Worm (Caenorhabditis elegans): ENCODE results near the gene E01G4.6.

The E01G4.6 gene

DNA sequence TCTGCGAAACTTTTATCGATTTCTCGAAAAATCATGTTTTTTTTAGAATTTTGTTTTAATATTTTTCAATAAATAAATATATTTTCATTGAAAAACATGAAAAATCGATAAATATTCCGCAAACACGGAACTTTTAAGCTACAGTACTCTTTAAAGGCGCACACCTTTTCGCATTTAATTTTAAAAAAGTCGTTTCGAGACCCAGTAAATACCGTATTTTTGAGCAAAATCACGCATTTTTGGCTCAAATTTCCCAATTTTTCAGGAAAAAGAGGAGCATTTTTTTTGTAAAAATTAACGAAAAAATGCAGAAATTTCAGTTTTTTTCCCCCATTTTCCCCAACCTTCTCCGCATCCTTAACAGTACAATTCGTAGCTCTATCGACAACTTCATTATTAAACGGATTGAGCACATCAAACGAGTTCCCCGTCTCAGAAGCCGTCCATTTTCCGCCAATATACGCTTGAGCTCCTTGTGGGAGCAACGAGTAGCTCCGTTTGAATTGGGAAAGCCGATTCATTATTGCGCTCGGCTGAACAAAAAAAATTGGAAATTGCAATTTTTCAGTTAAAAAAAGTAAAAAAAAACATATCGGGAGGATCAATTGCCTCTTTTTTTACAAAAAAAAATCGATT is 9.2 kb downstream of the E01G4.6 start, which contains the start of gene alh-7:
Gene alh-7, minus strand, starts transcription at position 533 of the 636 bp plus-strand sequence.
- TF ChIP-seq flt-1 (GFP tag; IDR thresholded peaks at IDR 0.05) (no peak), B0310.2 (tag; optimal IDR thresholded peaks at IDR 0.05) (no peak), pes-1 (GFP tag; IDR thresholded peaks at IDR 0.05) (no peak), ama-1 (optimal IDR thresholded peaks at IDR 0.05) (no peak), hmg-4 (GFP tag; optimal IDR thresholded peaks at IDR 0.05) (no peak), ceh-36 (tag; optimal IDR thresholded peaks at IDR 0.05) (no peak), tbx-37 (GFP tag; conservative IDR thresholded peaks at IDR 0.05) (no peak), F13C5.2 (tag; optimal IDR thresholded peaks at IDR 0.05) (no peak), aly-1 (tag; optimal IDR thresholded peaks at IDR 0.05) (no peak), tbx-11 (GFP tag; IDR thresholded peaks at IDR 0.05) (no peak), scrt-1 (GFP tag; IDR thresholded peaks at IDR 0.05) (no peak), ceh-13 (GFP tag; optimal IDR thresholded peaks at IDR 0.05) (no peak), sea-1 (GFP tag; conservative IDR thresholded peaks at IDR 0.05) (no peak), hmbx-1 (tag; optimal IDR thresholded peaks at IDR 0.05) (no peak)

DNA sequence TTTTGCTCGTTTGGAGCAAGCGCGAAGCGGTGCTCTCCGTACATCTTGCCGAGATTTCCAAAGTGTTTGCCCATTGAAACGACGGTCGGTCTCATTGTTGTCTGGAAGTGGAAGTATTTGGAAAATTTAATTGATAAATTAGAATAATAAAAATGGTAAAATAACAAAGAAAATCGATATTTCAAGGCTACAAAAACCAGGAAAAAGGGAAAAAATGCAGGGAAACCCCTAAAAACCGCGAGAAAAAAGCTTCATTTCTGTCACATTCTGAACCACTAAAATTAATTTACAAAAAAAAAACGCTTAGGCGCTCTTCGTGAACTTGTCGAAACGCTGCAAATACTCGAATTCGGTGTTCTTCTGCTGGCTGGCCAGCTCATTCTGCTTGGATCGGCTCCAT is 10.7 kb downstream of the E01G4.6 start, which contains the start of gene F45H10.2:
Gene F45H10.2, minus strand, starts transcription at position 101 of the 400 bp plus-strand sequence.
- TF ChIP-seq tra-4 (tag; optimal IDR thresholded peaks at IDR 0.05) (no peak), ceh-36 (tag; optimal IDR thresholded peaks at IDR 0.05) (no peak), scrt-1 (GFP tag; IDR thresholded peaks at IDR 0.05) (no peak), hmbx-1 (tag; optimal IDR thresholded peaks at IDR 0.05) (no peak), ceh-13 (GFP tag; optimal IDR thresholded peaks at IDR 0.05) (no peak), ets-7 (tag; optimal IDR thresholded peaks at IDR 0.05) (no peak), flt-1 (GFP tag; IDR thresholded peaks at IDR 0.05) (no peak), ama-1 (optimal IDR thresholded peaks at IDR 0.05) (no peak), hmg-4 (GFP tag; optimal IDR thresholded peaks at IDR 0.05) (no peak), aly-1 (tag; optimal IDR thresholded peaks at IDR 0.05) (no peak), tbx-11 (GFP tag; IDR thresholded peaks at IDR 0.05) (no peak), hnd-1 (tag; optimal IDR thresholded peaks at IDR 0.05) (no peak), B0310.2 (tag; optimal IDR thresholded peaks at IDR 0.05) (no peak), pes-1 (GFP tag; IDR thresholded peaks at IDR 0.05) (no peak), F13C5.2 (tag; optimal IDR thresholded peaks at IDR 0.05) (no peak), sea-1 (GFP tag; conservative IDR thresholded peaks at IDR 0.05) (no peak), tbx-37 (GFP tag; conservative IDR thresholded peaks at IDR 0.05) (no peak)

DNA sequence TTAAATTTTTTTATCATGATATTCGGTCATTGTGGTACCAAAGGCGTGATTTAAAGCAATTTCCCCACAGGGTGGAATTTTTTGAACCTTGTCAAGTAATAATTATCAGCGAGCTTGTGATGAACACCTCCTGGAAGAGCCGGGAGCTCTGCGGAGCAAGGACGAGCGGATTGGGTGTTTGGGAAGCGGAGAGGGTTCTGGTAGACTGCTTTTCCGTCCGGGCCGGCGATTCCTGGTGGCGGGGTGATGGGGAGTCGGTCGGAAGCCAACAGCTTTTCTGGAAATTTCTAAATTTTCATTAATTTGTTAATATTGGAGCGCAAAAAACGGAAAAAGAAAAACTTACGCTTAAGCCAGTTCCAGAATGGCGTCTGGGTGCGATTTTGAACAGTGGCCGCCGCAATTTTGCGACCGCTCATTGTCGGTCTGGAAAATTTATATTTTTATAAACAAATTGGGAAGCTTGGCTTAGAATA is 12.0 kb downstream of the E01G4.6 start, which contains the start of gene ndua-7:
Gene ndua-7, minus strand, starts transcription at position 426 of the 476 bp plus-strand sequence.
- TF ChIP-seq tra-4 (tag; optimal IDR thresholded peaks at IDR 0.05) (no peak), scrt-1 (GFP tag; IDR thresholded peaks at IDR 0.05) (0 out of 2 replicates have a peak, but pooled peaks have one; percentile 21)

DNA sequence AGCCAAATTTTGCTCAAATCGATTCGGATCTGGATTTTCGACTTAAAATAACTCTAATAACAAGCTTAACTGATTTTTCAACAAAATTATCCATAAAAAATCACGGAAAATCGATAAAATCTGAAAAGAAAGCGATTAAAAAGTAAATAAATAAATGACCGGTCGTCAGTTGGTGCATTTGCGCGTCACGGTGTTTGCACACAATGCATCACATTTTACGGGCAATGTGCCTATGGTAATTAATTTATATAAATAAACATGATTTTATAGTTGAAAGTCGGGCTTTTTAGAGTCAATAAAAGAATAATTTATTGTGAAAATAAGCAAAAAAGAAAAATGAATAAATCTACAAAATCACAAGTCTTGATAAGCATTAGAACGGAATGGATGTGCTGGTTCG is 12.6 kb downstream of the E01G4.6 start:
- no peak for TF ChIP-seq F13C5.2 (tag; optimal IDR thresholded peaks at IDR 0.05)
- TF ChIP-seq tbx-11 (GFP tag; IDR thresholded peaks at IDR 0.05): no peak
- no peak for TF ChIP-seq B0310.2 (tag; optimal IDR thresholded peaks at IDR 0.05)
- no peak for TF ChIP-seq flt-1 (GFP tag; IDR thresholded peaks at IDR 0.05)
- TF ChIP-seq aly-1 (tag; optimal IDR thresholded peaks at IDR 0.05): no peak
- no peak for TF ChIP-seq tra-4 (tag; optimal IDR thresholded peaks at IDR 0.05)
- no peak for TF ChIP-seq ceh-36 (tag; optimal IDR thresholded peaks at IDR 0.05)

DNA sequence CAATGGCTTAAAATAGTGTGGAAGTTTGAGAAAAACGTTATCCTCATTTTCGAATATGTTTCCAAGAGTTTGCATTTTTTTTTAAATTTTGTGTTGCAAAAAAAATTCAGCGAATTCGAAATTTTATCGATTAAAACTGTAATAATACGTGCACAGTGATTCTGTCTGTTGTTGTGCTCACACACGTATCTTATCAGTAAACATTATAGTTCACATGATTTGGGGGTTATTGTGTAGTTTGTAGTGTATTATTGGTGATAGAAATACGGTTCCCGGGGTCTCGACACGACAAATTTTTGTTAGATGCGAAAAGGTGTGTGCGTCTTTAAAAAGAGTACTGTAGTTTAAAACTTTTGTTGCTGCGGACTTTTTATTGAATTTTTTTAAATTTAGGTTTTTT is 13.5 kb downstream of the E01G4.6 start, which contains the start of gene drr-1:
Gene drr-1, minus strand, starts transcription at position 183 of the 400 bp plus-strand sequence.
- TF ChIP-seq F13C5.2 (tag; optimal IDR thresholded peaks at IDR 0.05): no peak
- TF ChIP-seq ceh-13 (GFP tag; optimal IDR thresholded peaks at IDR 0.05): no peak
- TF ChIP-seq ama-1 (optimal IDR thresholded peaks at IDR 0.05): no peak
- TF ChIP-seq tra-4 (tag; optimal IDR thresholded peaks at IDR 0.05): no peak
- TF ChIP-seq B0310.2 (tag; optimal IDR thresholded peaks at IDR 0.05): no peak
- TF ChIP-seq scrt-1 (GFP tag; IDR thresholded peaks at IDR 0.05): no peak
- no peak for TF ChIP-seq hmbx-1 (tag; optimal IDR thresholded peaks at IDR 0.05)
- TF ChIP-seq sea-1 (GFP tag; conservative IDR thresholded peaks at IDR 0.05): no peak
- no peak for TF ChIP-seq tbx-37 (GFP tag; conservative IDR thresholded peaks at IDR 0.05)
- no peak for TF ChIP-seq ets-7 (tag; optimal IDR thresholded peaks at IDR 0.05)
- no peak for TF ChIP-seq flt-1 (GFP tag; IDR thresholded peaks at IDR 0.05)

DNA sequence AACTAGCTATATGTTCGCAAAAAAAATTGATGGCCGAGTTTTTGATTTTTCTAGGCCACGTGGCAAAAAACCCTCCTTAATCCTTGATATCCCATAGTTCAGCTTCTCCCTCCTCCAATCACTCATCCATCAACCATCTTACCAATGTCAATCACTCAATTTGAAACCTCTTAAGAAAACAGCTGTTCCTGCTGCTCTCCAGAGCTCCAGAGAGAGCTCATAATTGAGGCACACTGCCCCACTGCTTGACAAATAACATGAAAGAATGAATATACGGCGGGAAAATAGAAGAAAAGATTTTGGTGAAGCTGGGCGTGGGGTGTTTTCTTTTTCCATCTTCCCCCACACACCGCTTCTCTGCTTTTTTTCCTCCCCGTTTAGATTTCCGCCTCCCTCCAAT is 18.4 kb downstream of the E01G4.6 start:
- TF ChIP-seq ceh-13 (GFP tag; optimal IDR thresholded peaks at IDR 0.05) (no peak), sea-1 (GFP tag; conservative IDR thresholded peaks at IDR 0.05) (no peak), B0310.2 (tag; optimal IDR thresholded peaks at IDR 0.05) (no peak)

DNA sequence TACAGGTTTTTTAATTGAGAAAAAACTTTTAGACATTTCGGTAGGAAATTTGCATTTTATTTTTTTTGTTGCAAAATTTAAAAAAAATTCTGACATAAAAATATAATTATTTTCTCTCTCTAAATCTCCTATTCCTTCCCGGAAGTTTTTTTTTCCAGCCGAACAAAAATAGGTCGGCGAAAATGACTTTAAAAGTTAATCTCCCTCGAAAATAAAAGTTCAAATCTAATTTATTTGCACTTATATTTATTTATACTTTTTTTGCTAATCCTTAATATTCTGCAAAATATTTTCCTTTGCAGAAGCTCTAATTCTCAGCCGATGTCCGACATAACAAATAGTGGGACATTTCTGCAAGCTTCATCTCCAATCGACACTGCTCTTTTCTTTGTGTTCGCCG is 19.4 kb downstream of the E01G4.6 start, which contains the start of gene F45H10.5:
Gene F45H10.5, plus strand, starts transcription at position 301 of the 400 bp plus-strand sequence.
- TF ChIP-seq tra-4 (tag; optimal IDR thresholded peaks at IDR 0.05) (no peak), ceh-13 (GFP tag; optimal IDR thresholded peaks at IDR 0.05) (no peak), pes-1 (GFP tag; IDR thresholded peaks at IDR 0.05) (no peak), F13C5.2 (tag; optimal IDR thresholded peaks at IDR 0.05) (no peak), tbx-11 (GFP tag; IDR thresholded peaks at IDR 0.05) (no peak), ets-7 (tag; optimal IDR thresholded peaks at IDR 0.05) (no peak), sea-1 (GFP tag; conservative IDR thresholded peaks at IDR 0.05) (no peak), scrt-1 (GFP tag; IDR thresholded peaks at IDR 0.05) (no peak), aly-1 (tag; optimal IDR thresholded peaks at IDR 0.05) (no peak), hmg-4 (GFP tag; optimal IDR thresholded peaks at IDR 0.05) (no peak), ama-1 (optimal IDR thresholded peaks at IDR 0.05) (no peak), ceh-36 (tag; optimal IDR thresholded peaks at IDR 0.05) (no peak), flt-1 (GFP tag; IDR thresholded peaks at IDR 0.05) (no peak), tbx-37 (GFP tag; conservative IDR thresholded peaks at IDR 0.05) (no peak), hmbx-1 (tag; optimal IDR thresholded peaks at IDR 0.05) (no peak), hnd-1 (tag; optimal IDR thresholded peaks at IDR 0.05) (no peak), B0310.2 (tag; optimal IDR thresholded peaks at IDR 0.05) (no peak)

Data from whole organism, early embryonic.